Fruit fly (Drosophila melanogaster) whole organism, pupa: ENCODE data around the gene fiz.

Experiments
- CG10348 ChIP-seq: fragments of 200-800 bp; sonication (Bioruptor generic); IDR thresholded peaks from 2 replicates; pipeline ENCODE4 v1.3.6; 2022; ENCODE audit warnings: missing biosample characterization, missing genetic modification characterization
- CG12605 ChIP-seq: fragments of 200-800 bp; sonication (Bioruptor generic); IDR thresholded peaks from 2 replicates; pipeline ENCODE4 v1.3.6; 2022; ENCODE audit warnings: missing biosample characterization, missing genetic modification characterization
- CG13204 ChIP-seq: fragments of 200-800 bp; sonication (Bioruptor generic); optimal IDR thresholded peaks from 2 replicates; lab custom pipeline; 2018; ENCODE audit warnings: missing biosample characterization, mild to moderate bottlenecking, missing genetic modification characterization, moderate library complexity
- CG14655 ChIP-seq: fragments of 200-800 bp; sonication (Bioruptor generic); optimal IDR thresholded peaks from 3 replicates; lab custom pipeline; 2017; ENCODE audit warnings: mild to moderate bottlenecking, missing biosample characterization, missing genetic modification reagents, missing genetic modification characterization
- CG15710 ChIP-seq: fragments of 200-800 bp; sonication (Bioruptor generic); optimal IDR thresholded peaks from 2 replicates; lab custom pipeline; 2018; ENCODE audit warnings: missing biosample characterization, mild to moderate bottlenecking, missing genetic modification characterization, moderate library complexity
- CG17806 ChIP-seq: fragments of 200-800 bp; sonication (Bioruptor generic); optimal IDR thresholded peaks from 2 replicates; lab custom pipeline; 2018; ENCODE audit warnings: missing biosample characterization, mild to moderate bottlenecking, missing genetic modification characterization, moderate library complexity
- CG32121 ChIP-seq: fragments of 200-800 bp; sonication (Bioruptor generic); IDR thresholded peaks from 2 replicates; pipeline ENCODE4 v1.3.6; 2022; ENCODE audit warnings: missing biosample characterization, missing genetic modification characterization
- CG34367 ChIP-seq: fragments of 200-800 bp; sonication (Bioruptor generic); optimal IDR thresholded peaks from 2 replicates; lab custom pipeline; 2018; ENCODE audit warnings: missing biosample characterization, mild to moderate bottlenecking, missing genetic modification characterization
- CG4496 ChIP-seq: fragments of 200-800 bp; sonication (Bioruptor generic); IDR thresholded peaks from 3 replicates; pipeline ENCODE4 v1.3.6; 2022; ENCODE audit warnings: missing biosample characterization, missing genetic modification characterization
- CG8159 ChIP-seq: fragments of 200-800 bp; sonication (Bioruptor generic); optimal IDR thresholded peaks from 3 replicates; lab custom pipeline; 2018; ENCODE audit warnings: missing biosample characterization, mild to moderate bottlenecking, missing genetic modification characterization, moderate library complexity
- CG8301 ChIP-seq: fragments of 200-800 bp; sonication (Bioruptor generic); optimal IDR thresholded peaks from 2 replicates; lab custom pipeline; 2018; ENCODE audit warnings: missing biosample characterization, mild to moderate bottlenecking, missing genetic modification characterization
- CG9948 ChIP-seq: fragments of 200-800 bp; sonication (Bioruptor generic); optimal IDR thresholded peaks from 2 replicates; lab custom pipeline; 2018; ENCODE audit warnings: missing biosample characterization, mild to moderate bottlenecking, missing genetic modification characterization, moderate library complexity
- D1 ChIP-seq: fragments of 200-800 bp; sonication (Bioruptor generic); optimal IDR thresholded peaks from 2 replicates; lab custom pipeline; 2018; ENCODE audit warnings: missing biosample characterization, mild to moderate bottlenecking, missing genetic modification characterization, moderate library complexity
- EcR ChIP-seq: fragments of 200-800 bp; sonication (Bioruptor generic); optimal IDR thresholded peaks from 3 replicates; lab custom pipeline; 2019; ENCODE audit warnings: missing biosample characterization, missing genetic modification characterization, mild to moderate bottlenecking, moderate library complexity, missing genetic modification reagents
- Ets98B ChIP-seq: fragments of 200-800 bp; sonication (Bioruptor generic); IDR thresholded peaks from 2 replicates; pipeline ENCODE4 v1.3.6; 2022; ENCODE audit warnings: missing biosample characterization, missing genetic modification characterization
- Pif1A ChIP-seq: fragments of 200-800 bp; sonication (Bioruptor generic); optimal IDR thresholded peaks from 3 replicates; lab custom pipeline; 2016; ENCODE audit warnings: missing biosample characterization, missing genetic modification characterization
- Pif1B ChIP-seq: fragments of 200-800 bp; sonication (Bioruptor generic); optimal IDR thresholded peaks from 3 replicates; lab custom pipeline; 2016; ENCODE audit warnings: missing biosample characterization, missing genetic modification characterization
- Snoo ChIP-seq: fragments of 200-800 bp; sonication (Bioruptor generic); optimal IDR thresholded peaks from 3 replicates; lab custom pipeline; 2017; ENCODE audit warnings: missing biosample characterization, mild to moderate bottlenecking, missing genetic modification characterization, inconsistent platforms
- fd96Ca ChIP-seq: fragments of 200-800 bp; sonication (Bioruptor generic); IDR thresholded peaks from 3 replicates; pipeline ENCODE4 v1.3.6; 2022; ENCODE audit warnings: missing biosample characterization, missing genetic modification characterization
- gl ChIP-seq: fragments of 200-800 bp; sonication (Bioruptor generic); optimal IDR thresholded peaks from 2 replicates; lab custom pipeline; 2018; ENCODE audit warnings: missing biosample characterization, mild to moderate bottlenecking, missing genetic modification characterization
- rn ChIP-seq: fragments of 200-800 bp; sonication (Bioruptor generic); IDR thresholded peaks from 2 replicates; pipeline ENCODE4 v1.3.6; 2022; ENCODE audit warnings: missing biosample characterization, missing genetic modification characterization

fiz gene

dm6 chrX:14946522-14946921 lies 37.0 kb upstream of the fiz start:
- no peak for TF ChIP-seq CG15710 (tag; lab: Kevin White, UChicago)
- TF ChIP-seq CG9948 (tag; lab: Kevin White, UChicago): no peak
- TF ChIP-seq Pif1B (GFP tag; lab: Kevin White, UChicago): no peak
- no peak for TF ChIP-seq CG8301 (tag; lab: Kevin White, UChicago)
- no peak for TF ChIP-seq CG32121 (GFP tag; lab: Robert Waterston, UW)
- no peak for TF ChIP-seq fd96Ca
- TF ChIP-seq Pif1A (GFP tag; lab: Kevin White, UChicago): no peak
- TF ChIP-seq Ets98B (GFP tag; lab: Robert Waterston, UW): no peak
- TF ChIP-seq CG10348 (GFP tag; lab: Robert Waterston, UW): no peak
- no peak for TF ChIP-seq CG17806
- TF ChIP-seq CG14655 (GFP tag; lab: Kevin White, UChicago): no peak
- TF ChIP-seq CG4496 (GFP tag; lab: Robert Waterston, UW): no peak

- TF ChIP-seq Snoo (tag; lab: Kevin White, UChicago): no peak
- peak; percentile 3 for TF ChIP-seq gl
- TF ChIP-seq, all 21 proteins: peak for 1
These were observed 26.7 kb upstream of the fiz start for dm6 chrX:14936250-14936649.

- no peak for TF ChIP-seq Ets98B (GFP tag; lab: Robert Waterston, UW)
- no peak for TF ChIP-seq CG8301 (tag; lab: Kevin White, UChicago)
- TF ChIP-seq Pif1A (GFP tag; lab: Kevin White, UChicago): no peak
- no peak for TF ChIP-seq Pif1B (GFP tag; lab: Kevin White, UChicago)
- TF ChIP-seq CG10348 (GFP tag; lab: Robert Waterston, UW): no peak
- no peak for TF ChIP-seq CG4496 (GFP tag; lab: Robert Waterston, UW)
- TF ChIP-seq CG14655 (GFP tag; lab: Kevin White, UChicago): no peak
- TF ChIP-seq fd96Ca: no peak
- no peak for TF ChIP-seq CG17806
- no peak for TF ChIP-seq Snoo (tag; lab: Kevin White, UChicago)
- no peak for TF ChIP-seq CG15710 (tag; lab: Kevin White, UChicago)
- TF ChIP-seq gl: no peak
- no peak for TF ChIP-seq rn (GFP tag; lab: Robert Waterston, UW)
- no peak for TF ChIP-seq CG13204 (GFP tag; lab: Kevin White, UChicago)
- no peak for TF ChIP-seq EcR (GFP tag; lab: Kevin White, UChicago)
- no peak for TF ChIP-seq CG8159 (tag; lab: Kevin White, UChicago)
- TF ChIP-seq D1: no peak
- no peak for TF ChIP-seq CG34367 (tag; lab: Kevin White, UChicago)
- TF ChIP-seq, all 21 proteins: peak for 0
These were observed 21.8 kb upstream of the fiz start for dm6 chrX:14931296-14931695.

- TF ChIP-seq CG10348 (GFP tag; lab: Robert Waterston, UW): no peak
- TF ChIP-seq Pif1A (GFP tag; lab: Kevin White, UChicago): no peak
- TF ChIP-seq CG4496 (GFP tag; lab: Robert Waterston, UW): no peak
- TF ChIP-seq CG8301 (tag; lab: Kevin White, UChicago): no peak
- no peak for TF ChIP-seq EcR (GFP tag; lab: Kevin White, UChicago)
- no peak for TF ChIP-seq gl
- TF ChIP-seq CG17806: no peak
- TF ChIP-seq D1: no peak
- no peak for TF ChIP-seq CG32121 (GFP tag; lab: Robert Waterston, UW)
- no peak for TF ChIP-seq Pif1B (GFP tag; lab: Kevin White, UChicago)
- TF ChIP-seq CG9948 (tag; lab: Kevin White, UChicago): no peak
- TF ChIP-seq CG15710 (tag; lab: Kevin White, UChicago): no peak
- TF ChIP-seq fd96Ca: no peak
- no peak for TF ChIP-seq Snoo (tag; lab: Kevin White, UChicago)
- no peak for TF ChIP-seq CG8159 (tag; lab: Kevin White, UChicago)
- no peak for TF ChIP-seq CG34367 (tag; lab: Kevin White, UChicago)
- no peak for TF ChIP-seq CG12605 (GFP tag; lab: Robert Waterston, UW)
These were observed 20.3 kb upstream of the fiz start for dm6 chrX:14929813-14930212.

dm6 chrX:14928844-14929243 lies 19.3 kb upstream of the fiz start, which contains the start of gene CG32591:
Gene CG32591 (minus strand): TSS chrX:14928944.
- TF ChIP-seq CG14655 (GFP tag; lab: Kevin White, UChicago) (no peak), Pif1A (GFP tag; lab: Kevin White, UChicago) (no peak), D1 (no peak), CG10348 (GFP tag; lab: Robert Waterston, UW) (no peak), gl (no peak)

dm6 chrX:14923277-14924019 lies 13.9 kb upstream of the fiz start, which contains the start of gene CG9503:
Gene CG9503 (minus strand): TSS chrX:14923493.
- no peak for TF ChIP-seq gl
- TF ChIP-seq CG8301 (tag; lab: Kevin White, UChicago): no peak
- TF ChIP-seq Pif1B (GFP tag; lab: Kevin White, UChicago): no peak
- TF ChIP-seq CG4496 (GFP tag; lab: Robert Waterston, UW): no peak; the same call in 2 of the 3 replicates
- TF ChIP-seq CG13204 (GFP tag; lab: Kevin White, UChicago): no peak
- no peak; the same call in 1 of the 2 replicates for TF ChIP-seq Ets98B (GFP tag; lab: Robert Waterston, UW)
- no peak for TF ChIP-seq rn (GFP tag; lab: Robert Waterston, UW)
- TF ChIP-seq, all 21 proteins: peak for 0
